Worm (Caenorhabditis elegans): ENCODE data around the gene B0334.13.

B0334.13 gene

ce11 chrII:11450882-11451281 lies 37.2 kb upstream of the B0334.13 start:
- TF ChIP-seq ztf-26 (tag; optimal IDR thresholded peaks at IDR 0.05), result no peak
- peak in 1 of 3 experiments; percentile 3 for TF ChIP-seq lin-35 (GFP tag; optimal IDR thresholded peaks at IDR 0.05)

ce11 chrII:11451738-11452137 lies 36.4 kb upstream of the B0334.13 start:
- TF ChIP-seq snpc-1.3 (tag; optimal IDR thresholded peaks at IDR 0.05; ENCODE audit: insufficient read depth), result no peak
- peak; percentile 2 for TF ChIP-seq fkh-3 (tag; optimal IDR thresholded peaks at IDR 0.05)
- peak; percentile 28; the same call in 1 of the 2 replicates for TF ChIP-seq egrh-3 (GFP tag; IDR thresholded peaks at IDR 0.05)
- TF ChIP-seq cebp-2 (GFP tag; IDR thresholded peaks at IDR 0.05), result no peak
- TF ChIP-seq Y53G8AR.9 (GFP tag; conservative IDR thresholded peaks at IDR 0.05), result no peak
- no peak for TF ChIP-seq madf-8 (GFP tag; conservative IDR thresholded peaks at IDR 0.05)
- peak; percentile 78 for TF ChIP-seq zfh-2 (GFP tag; conservative IDR thresholded peaks at IDR 0.05)

- TF ChIP-seq nhr-120 (GFP tag; IDR thresholded peaks at IDR 0.05), result no peak
Measured at ce11 chrII:11452498-11453005, 35.5 kb upstream of the B0334.13 start, which contains the start of gene rsp-2. Gene rsp-2 (minus strand): TSS chrII:11452955.

- TF ChIP-seq lin-26 (GFP tag; IDR thresholded peaks at IDR 0.05) (no peak), atf-7 (tag; optimal IDR thresholded peaks at IDR 0.05) (peak; percentile 66), athp-1 (tag; optimal IDR thresholded peaks at IDR 0.05) (peak; percentile 82), B0035.1 (tag; optimal IDR thresholded peaks at IDR 0.05) (peak; percentile 14), die-1 (tag; optimal IDR thresholded peaks at IDR 0.05) (peak; percentile 11), cebp-1 (GFP tag; IDR thresholded peaks at IDR 0.05) (peak; percentile 52), cebp-1 (tag; optimal IDR thresholded peaks at IDR 0.05) (peak; percentile 89), unc-62 (GFP tag; optimal IDR thresholded peaks at IDR 0.05) (no peak), pbrm-1 (GFP tag; IDR thresholded peaks at IDR 0.05) (peak; percentile 91), attf-3 (GFP tag; conservative IDR thresholded peaks at IDR 0.05) (peak; percentile 79), T26A5.8 (tag; optimal IDR thresholded peaks at IDR 0.05) (no peak), D2030.7 (GFP tag; IDR thresholded peaks at IDR 0.05) (peak; percentile 77), B0261.1 (tag; optimal IDR thresholded peaks at IDR 0.05) (peak; percentile 12), hmg-1.2 (GFP tag; IDR thresholded peaks at IDR 0.05) (peak; percentile 61), lsl-1 (GFP tag; optimal IDR thresholded peaks at IDR 0.05) (peak; percentile 79), cebp-2 (GFP tag; IDR thresholded peaks at IDR 0.05) (no peak), B0336.3 (GFP tag; IDR thresholded peaks at IDR 0.05) (peak; percentile 83), hrde-1 (tag; optimal IDR thresholded peaks at IDR 0.05; ENCODE audit: borderline replicate concordance) (peak; percentile 36), sea-2 (GFP tag; IDR thresholded peaks at IDR 0.05) (no peak), Y53G8AR.9 (GFP tag; conservative IDR thresholded peaks at IDR 0.05) (peak; percentile 93), tlf-1 (GFP tag; optimal IDR thresholded peaks at IDR 0.05) (peak; percentile 87), lin-35 (GFP tag; optimal IDR thresholded peaks at IDR 0.05) (peak in 2 of 3 experiments; percentile 74 to 93), rpc-1 (optimal IDR thresholded peaks at IDR 0.05) (no peak), rpc-1 (tag; optimal IDR thresholded peaks at IDR 0.05) (no peak), F33H1.4 (GFP tag; IDR thresholded peaks at IDR 0.05) (peak; percentile 76), sptf-2 (GFP tag; optimal IDR thresholded peaks at IDR 0.05) (peak; percentile 4), gei-17 (GFP tag; optimal IDR thresholded peaks at IDR 0.05) (peak; percentile 43), lin-40 (tag; optimal IDR thresholded peaks at IDR 0.05) (peak; percentile 88), ztf-28 (GFP tag; IDR thresholded peaks at IDR 0.05) (0 out of 2 replicates have a peak, but pooled peaks have one; percentile 49), attf-5 (GFP tag; optimal IDR thresholded peaks at IDR 0.05) (peak; percentile 98), sdz-38 (tag; optimal IDR thresholded peaks at IDR 0.05) (no peak), ceh-58 (GFP tag; IDR thresholded peaks at IDR 0.05) (no peak), tbp1 (GFP tag; optimal IDR thresholded peaks at IDR 0.05) (peak; percentile 72), C06A6.2 (GFP tag; conservative IDR thresholded peaks at IDR 0.05) (peak; percentile 45; the same call in 1 of the 2 replicates), T07F8.4 (tag; optimal IDR thresholded peaks at IDR 0.05) (no peak), attf-6 (GFP tag; IDR thresholded peaks at IDR 0.05) (no peak; the same call in 1 of the 2 replicates), madf-8 (GFP tag; conservative IDR thresholded peaks at IDR 0.05) (peak; percentile 57)
Measured at ce11 chrII:11453025-11453424, 35.1 kb upstream of the B0334.13 start, which contains the start of gene rsp-1. Gene rsp-1 (plus strand): TSS chrII:11453362.
